Fruit fly (Drosophila melanogaster): ENCODE measurements around the gene Sfp26Ad.

Sfp26Ad gene

DNA sequence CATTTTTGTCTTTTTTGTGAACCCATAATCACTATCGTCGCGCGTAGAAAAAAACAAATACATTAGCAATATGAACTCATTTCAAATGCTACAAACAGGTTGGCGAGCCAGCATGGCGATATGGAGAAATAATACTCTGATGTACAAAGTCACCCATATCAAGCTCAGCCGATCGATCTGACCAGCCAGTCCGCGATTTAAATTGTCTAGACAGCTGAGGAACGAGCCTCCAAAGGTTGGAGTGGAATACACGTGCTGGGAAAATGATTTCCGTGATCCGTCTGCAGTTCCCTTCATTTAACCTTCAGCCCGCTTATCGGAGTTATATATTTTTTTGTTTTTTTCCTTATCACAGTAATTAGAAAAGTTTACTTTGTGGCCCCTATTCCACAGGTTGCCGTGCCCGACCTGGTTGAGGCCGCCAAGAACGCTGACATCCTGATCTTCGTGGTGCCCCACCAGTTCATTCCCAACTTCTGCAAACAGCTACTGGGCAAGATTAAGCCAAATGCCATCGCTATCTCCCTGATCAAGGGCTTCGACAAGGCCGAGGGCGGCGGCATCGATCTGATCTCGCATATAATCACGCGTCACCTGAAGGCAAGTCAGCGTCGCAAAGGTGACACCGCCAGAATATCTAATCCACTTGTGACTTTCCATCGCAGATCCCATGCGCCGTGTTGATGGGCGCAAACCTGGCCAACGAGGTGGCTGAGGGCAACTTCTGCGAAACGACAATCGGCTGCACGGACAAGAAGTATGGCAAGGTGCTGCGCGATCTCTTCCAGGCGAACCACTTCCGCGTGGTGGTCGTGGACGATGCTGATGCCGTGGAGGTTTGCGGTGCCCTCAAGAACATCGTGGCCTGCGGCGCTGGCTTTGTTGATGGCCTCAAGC lies 2.8 kb upstream of the Sfp26Ad start:
- TF ChIP-seq Dll (optimal IDR thresholded peaks at IDR 0.05) (no peak), usp (GFP tag; optimal IDR thresholded peaks at IDR 0.05) (no peak), CG8478 (optimal IDR thresholded peaks at IDR 0.05) (no peak), EcR (GFP tag; optimal IDR thresholded peaks at IDR 0.05) (no peak), psq (optimal IDR thresholded peaks at IDR 0.05) (no peak), pan (optimal IDR thresholded peaks at IDR 0.05) (no peak)

DNA sequence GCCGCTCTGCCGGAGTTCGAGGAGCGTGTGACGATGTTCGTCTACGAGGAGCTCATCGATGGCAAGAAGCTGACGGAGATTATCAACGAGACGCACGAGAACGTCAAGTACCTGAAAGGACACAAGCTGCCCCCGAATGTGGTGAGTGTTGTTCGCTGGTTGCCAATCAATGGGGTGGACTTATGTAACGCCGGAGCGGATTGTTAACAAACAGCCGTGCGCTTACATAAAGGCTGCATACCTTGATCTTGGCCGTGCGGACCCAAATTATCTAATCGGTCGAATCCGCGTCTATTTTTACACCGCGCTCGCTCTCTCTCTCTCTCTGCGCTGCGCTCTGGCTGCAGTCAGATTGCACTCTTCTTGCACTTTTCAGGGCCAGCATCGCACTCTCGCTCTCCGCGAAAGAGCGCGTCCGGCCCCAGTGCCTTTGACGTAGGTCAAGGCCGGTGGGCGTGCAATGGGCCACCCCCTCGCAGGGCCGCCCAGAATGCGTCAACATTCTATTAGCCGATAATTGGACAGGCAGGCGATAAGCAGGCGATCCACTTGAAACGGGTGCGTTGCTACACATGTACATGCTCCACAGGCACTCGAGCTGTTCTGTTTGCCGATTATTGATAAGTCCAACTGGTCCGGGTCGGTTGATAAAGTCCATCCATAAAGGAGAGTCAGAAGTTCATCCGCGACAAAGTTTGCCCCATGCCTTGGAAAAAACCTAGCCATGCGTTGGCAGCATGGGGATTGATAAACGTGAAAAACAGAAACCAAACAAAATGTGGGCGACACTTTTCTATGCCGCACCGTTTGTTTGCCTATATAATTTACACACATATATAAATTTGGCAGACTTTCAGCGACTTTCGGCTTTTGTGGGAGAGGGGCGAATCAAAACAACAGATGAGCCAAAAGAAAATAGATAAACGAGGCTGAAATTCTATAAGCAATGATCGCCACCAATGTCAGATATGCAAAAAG lies 1.5 kb upstream of the Sfp26Ad start:
- TF ChIP-seq CG8478 (optimal IDR thresholded peaks at IDR 0.05) (no peak), psq (optimal IDR thresholded peaks at IDR 0.05) (no peak), pan (optimal IDR thresholded peaks at IDR 0.05) (no peak), Dll (optimal IDR thresholded peaks at IDR 0.05) (no peak), EcR (GFP tag; optimal IDR thresholded peaks at IDR 0.05) (no peak), usp (GFP tag; optimal IDR thresholded peaks at IDR 0.05) (no peak)

DNA sequence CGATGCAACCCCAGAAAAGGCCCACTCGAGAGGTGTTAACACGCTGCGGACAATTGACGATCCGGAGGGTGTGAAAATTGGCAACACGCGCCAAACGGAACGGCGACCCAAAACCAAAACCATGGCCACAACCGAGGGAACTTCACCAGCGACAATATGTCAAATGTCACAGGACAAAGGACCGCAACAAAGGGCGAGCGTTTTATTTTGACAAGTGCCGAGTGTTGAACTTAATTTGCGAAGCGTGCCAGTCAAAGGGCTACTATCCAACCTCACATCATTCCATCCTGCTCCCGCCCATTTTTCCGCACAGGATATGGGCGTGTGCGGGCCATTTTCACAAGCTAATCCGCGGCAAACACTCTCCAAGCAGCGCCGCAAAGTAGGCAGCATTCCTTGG lies 15.7 kb downstream of the Sfp26Ad start:
- TF ChIP-seq EcR (GFP tag; optimal IDR thresholded peaks at IDR 0.05) (no peak), usp (GFP tag; optimal IDR thresholded peaks at IDR 0.05) (no peak), Dll (optimal IDR thresholded peaks at IDR 0.05) (no peak), psq (optimal IDR thresholded peaks at IDR 0.05) (no peak), pan (optimal IDR thresholded peaks at IDR 0.05) (no peak), CG8478 (optimal IDR thresholded peaks at IDR 0.05) (no peak)

DNA sequence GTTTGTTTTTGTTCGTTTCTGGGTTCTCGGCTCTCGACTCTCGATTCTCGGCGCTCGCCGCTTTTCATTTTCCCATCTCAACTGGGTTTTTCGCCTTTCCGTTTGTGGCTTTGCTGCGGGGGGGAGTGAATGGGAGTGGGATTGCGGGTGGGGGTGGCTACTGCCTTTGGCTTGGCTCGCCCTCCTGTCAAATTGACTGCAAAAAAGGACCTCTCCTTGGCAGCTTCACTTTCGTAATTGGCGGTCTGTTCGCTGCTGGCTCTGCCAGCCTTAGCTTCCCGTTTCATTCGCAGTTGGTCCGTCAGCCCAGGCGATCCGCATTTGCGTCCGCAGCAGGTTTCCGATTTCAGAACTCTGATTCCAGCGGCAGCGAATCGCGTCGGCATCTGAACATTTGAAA lies 17.5 kb downstream of the Sfp26Ad start, which contains the start of gene dsf:
Gene dsf, plus strand, starts transcription at position 301 of the 400 bp plus-strand sequence.
- TF ChIP-seq pan (optimal IDR thresholded peaks at IDR 0.05), result no peak
- no peak for TF ChIP-seq usp (GFP tag; optimal IDR thresholded peaks at IDR 0.05)
- no peak for TF ChIP-seq CG8478 (optimal IDR thresholded peaks at IDR 0.05)
- no peak for TF ChIP-seq Dll (optimal IDR thresholded peaks at IDR 0.05)
- TF ChIP-seq psq (optimal IDR thresholded peaks at IDR 0.05), result no peak
- no peak for TF ChIP-seq EcR (GFP tag; optimal IDR thresholded peaks at IDR 0.05)

DNA sequence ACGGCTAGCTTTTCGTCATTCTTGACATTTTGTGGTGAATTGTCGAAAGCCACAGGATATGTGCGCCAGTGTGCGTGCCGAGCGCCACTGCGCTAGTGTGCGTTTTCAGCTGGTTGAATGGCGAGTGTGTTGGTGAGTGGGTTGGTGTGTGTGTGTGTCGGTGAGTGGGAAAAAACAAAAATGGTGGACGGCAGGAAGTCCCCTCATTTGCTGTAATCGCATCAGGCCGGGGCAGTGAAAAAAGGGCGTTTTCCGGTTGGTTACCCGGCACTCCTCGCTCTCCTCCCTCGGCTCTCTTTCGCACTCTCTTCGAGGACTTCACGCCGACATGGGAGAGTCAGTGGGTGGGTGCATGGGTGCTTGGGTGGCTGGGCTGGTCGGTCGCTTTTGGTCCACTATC lies 17.9 kb downstream of the Sfp26Ad start:
- TF ChIP-seq CG8478 (optimal IDR thresholded peaks at IDR 0.05) (no peak), usp (GFP tag; optimal IDR thresholded peaks at IDR 0.05) (no peak), EcR (GFP tag; optimal IDR thresholded peaks at IDR 0.05) (no peak), psq (optimal IDR thresholded peaks at IDR 0.05) (no peak), Dll (optimal IDR thresholded peaks at IDR 0.05) (no peak), pan (optimal IDR thresholded peaks at IDR 0.05) (no peak)

DNA sequence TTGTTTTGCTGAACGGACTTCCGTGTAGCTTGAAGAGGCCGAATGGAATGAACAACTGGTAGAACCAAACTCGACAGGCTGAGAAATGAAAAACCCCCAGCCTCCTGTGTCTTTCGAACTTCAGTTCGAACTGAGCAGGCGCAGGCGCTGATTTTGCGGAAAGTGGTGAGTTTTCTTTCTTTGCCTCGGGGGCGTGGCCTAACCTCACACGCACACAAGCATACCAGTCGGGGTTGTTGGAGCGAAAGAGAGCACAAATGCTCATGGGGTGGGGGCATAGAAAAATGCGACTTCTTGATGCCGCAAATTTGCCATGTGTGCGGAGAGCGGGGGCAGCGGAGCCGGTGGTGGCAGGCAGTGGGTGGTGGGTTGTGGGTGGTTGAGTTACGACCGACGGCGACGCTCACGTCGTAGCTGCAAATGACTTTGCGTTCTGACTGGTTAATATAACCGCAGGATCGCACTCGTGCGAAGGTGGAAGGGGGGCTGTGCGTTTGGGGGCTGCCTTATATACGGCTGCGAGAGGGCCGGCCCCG lies 19.4 kb downstream of the Sfp26Ad start, which contains the start of gene CG9016:
Gene CG9016, minus strand, starts transcription at position 51 of the 536 bp plus-strand sequence.
- TF ChIP-seq CG8478 (optimal IDR thresholded peaks at IDR 0.05), result no peak
- no peak for TF ChIP-seq usp (GFP tag; optimal IDR thresholded peaks at IDR 0.05)
- no peak for TF ChIP-seq Dll (optimal IDR thresholded peaks at IDR 0.05)
- TF ChIP-seq psq (optimal IDR thresholded peaks at IDR 0.05), result no peak
- TF ChIP-seq pan (optimal IDR thresholded peaks at IDR 0.05), result no peak
- TF ChIP-seq EcR (GFP tag; optimal IDR thresholded peaks at IDR 0.05), result no peak

DNA sequence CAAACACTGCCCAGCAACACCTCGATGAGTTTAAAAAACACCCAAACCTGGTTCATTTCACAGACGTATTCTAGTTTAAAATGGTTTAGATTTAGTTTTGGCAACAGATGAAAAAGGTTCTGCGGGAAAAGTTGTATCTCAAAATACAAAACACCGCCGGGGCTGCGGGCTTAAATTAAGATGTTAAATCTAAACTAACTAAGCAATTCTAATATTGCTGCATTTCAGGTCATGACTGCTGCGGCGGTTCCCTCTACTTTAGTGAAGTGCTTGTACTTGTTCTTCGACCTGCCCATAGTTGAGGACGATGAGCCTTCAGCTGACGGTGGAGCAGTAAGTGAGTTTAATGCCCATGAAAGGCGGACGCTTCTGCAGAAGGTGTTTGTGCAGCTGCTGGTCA lies 32.9 kb downstream of the Sfp26Ad start, which contains the start of gene CG14000:
Gene CG14000, minus strand, starts transcription at position 101 of the 400 bp plus-strand sequence.
- no peak for TF ChIP-seq Dll (optimal IDR thresholded peaks at IDR 0.05)
- TF ChIP-seq usp (GFP tag; optimal IDR thresholded peaks at IDR 0.05), result no peak
- no peak for TF ChIP-seq pan (optimal IDR thresholded peaks at IDR 0.05)
- TF ChIP-seq EcR (GFP tag; optimal IDR thresholded peaks at IDR 0.05), result no peak
- no peak for TF ChIP-seq CG8478 (optimal IDR thresholded peaks at IDR 0.05)
- TF ChIP-seq psq (optimal IDR thresholded peaks at IDR 0.05), result no peak

DNA sequence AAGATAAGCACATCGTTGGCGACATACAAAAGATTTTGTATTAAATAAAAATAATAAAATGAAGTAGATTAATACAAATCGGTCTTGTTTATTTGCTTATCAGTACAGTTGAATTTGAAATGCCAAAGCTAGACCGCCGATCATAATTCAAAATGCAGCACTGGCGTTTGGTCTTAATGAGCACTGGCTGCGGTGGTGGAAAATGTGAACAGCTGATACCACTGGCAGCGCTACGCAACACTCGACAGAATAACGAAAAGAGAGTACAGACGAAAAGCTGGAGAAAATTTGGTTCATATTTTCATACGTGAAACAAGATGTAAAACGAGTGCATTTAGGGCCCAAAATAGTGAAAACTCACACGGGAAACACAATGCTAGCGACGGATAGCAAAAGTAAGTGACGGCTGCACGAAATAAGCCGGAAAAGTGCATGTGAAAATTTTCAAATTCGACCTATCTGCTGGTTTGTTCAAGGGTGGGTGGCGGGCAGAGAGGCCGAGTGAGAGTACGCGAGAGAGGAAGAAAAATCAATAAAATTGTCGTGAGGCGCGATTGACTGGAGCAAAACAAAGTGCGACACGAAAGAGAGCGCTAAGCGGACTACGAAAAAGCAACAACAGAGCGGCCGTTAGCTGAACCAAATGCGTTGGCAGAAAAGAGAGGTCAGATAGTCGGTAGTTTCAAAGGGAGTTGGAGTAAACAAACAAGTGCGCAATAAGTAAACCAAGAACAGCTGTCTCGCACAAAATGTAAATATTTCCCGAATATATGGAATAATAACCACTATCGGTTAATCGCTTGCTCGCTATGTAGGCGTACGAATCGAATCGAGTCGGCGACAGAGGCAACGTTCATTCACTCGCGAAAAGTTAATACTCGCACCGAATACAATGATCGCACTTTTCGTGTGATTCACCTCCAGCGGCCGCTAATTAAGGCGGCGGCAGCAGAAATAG lies 35.9 kb downstream of the Sfp26Ad start, which contains the start of gene bchs:
Gene bchs, plus strand, starts transcription at position 277 of the 958 bp plus-strand sequence.
- TF ChIP-seq pan (optimal IDR thresholded peaks at IDR 0.05) (no peak), EcR (GFP tag; optimal IDR thresholded peaks at IDR 0.05) (no peak), psq (optimal IDR thresholded peaks at IDR 0.05) (peak; percentile 42), usp (GFP tag; optimal IDR thresholded peaks at IDR 0.05) (no peak), Dll (optimal IDR thresholded peaks at IDR 0.05) (peak; percentile 76), CG8478 (optimal IDR thresholded peaks at IDR 0.05) (no peak)

DNA sequence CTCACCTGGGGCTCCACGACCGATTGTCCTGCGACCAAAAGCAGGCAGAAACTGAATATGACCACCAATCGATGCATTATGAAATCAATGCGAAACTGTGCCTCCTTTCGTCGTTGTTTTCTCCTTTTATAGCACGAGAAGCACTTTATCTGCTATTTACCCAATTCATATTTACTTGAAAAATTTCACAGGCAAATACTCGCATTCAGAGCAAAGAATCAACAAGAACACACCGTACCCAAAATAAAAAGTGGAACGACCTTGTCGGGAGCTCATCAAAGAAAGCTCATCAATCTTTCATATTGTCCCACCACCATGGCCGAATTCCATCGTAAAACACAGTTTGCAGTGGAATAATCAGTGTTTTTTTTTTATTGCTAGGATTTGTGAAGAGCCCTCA lies 38.5 kb downstream of the Sfp26Ad start, which contains the start of gene CG9021:
Gene CG9021, minus strand, starts transcription at position 105 of the 400 bp plus-strand sequence.
- TF ChIP-seq psq (optimal IDR thresholded peaks at IDR 0.05), result no peak
- no peak for TF ChIP-seq CG8478 (optimal IDR thresholded peaks at IDR 0.05)
- no peak for TF ChIP-seq EcR (GFP tag; optimal IDR thresholded peaks at IDR 0.05)
- no peak for TF ChIP-seq pan (optimal IDR thresholded peaks at IDR 0.05)
- TF ChIP-seq usp (GFP tag; optimal IDR thresholded peaks at IDR 0.05), result no peak
- no peak for TF ChIP-seq Dll (optimal IDR thresholded peaks at IDR 0.05)

DNA sequence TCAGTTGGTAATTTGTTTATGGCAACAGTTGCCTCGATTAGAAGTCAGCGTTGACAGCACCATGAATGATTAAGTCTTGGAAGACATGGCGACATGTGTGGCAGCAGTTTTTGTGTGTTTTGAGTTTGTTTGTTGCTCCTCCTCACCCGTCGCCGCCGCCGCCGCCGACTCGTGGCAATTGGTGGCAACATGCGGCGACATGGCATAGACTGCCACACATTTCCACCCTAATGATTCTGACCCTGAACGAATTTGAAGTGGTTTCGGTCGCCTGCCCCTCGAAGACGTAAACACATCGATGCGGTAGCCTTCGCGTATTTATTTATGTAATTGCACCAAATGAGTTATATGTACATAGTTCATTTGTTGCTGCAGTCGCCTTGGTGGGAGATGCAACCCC lies 40.2 kb downstream of the Sfp26Ad start:
- TF ChIP-seq pan (optimal IDR thresholded peaks at IDR 0.05) (no peak), psq (optimal IDR thresholded peaks at IDR 0.05) (no peak), CG8478 (optimal IDR thresholded peaks at IDR 0.05) (no peak), Dll (optimal IDR thresholded peaks at IDR 0.05) (no peak), EcR (GFP tag; optimal IDR thresholded peaks at IDR 0.05) (no peak), usp (GFP tag; optimal IDR thresholded peaks at IDR 0.05) (no peak)

Data from whole organism.